Fruit fly (Drosophila melanogaster): ENCODE data around the gene Secp43.

The Secp43 gene

dm6 chr2L:4422154-4422553 is 32.1 kb downstream of the Secp43 start:
- TF ChIP-seq CG8301 (tag; optimal IDR thresholded peaks at IDR 0.05) (no peak), CG32121 (GFP tag; IDR thresholded peaks at IDR 0.05) (no peak), gl (tag; optimal IDR thresholded peaks at IDR 0.05) (no peak), CG17806 (tag; optimal IDR thresholded peaks at IDR 0.05) (no peak), CG4496 (GFP tag; IDR thresholded peaks at IDR 0.05) (no peak), CG10348 (GFP tag; IDR thresholded peaks at IDR 0.05) (no peak), fd96Ca (GFP tag; IDR thresholded peaks at IDR 0.05) (no peak), CG13204 (GFP tag; optimal IDR thresholded peaks at IDR 0.05) (no peak)

dm6 chr2L:4418819-4419218 is 35.4 kb downstream of the Secp43 start:
- TF ChIP-seq CG17806 (tag; optimal IDR thresholded peaks at IDR 0.05) (no peak), CG4496 (GFP tag; IDR thresholded peaks at IDR 0.05) (0 out of 3 replicates have a peak, but pooled peaks have one; percentile 9)

dm6 chr2L:4417982-4418381 is 36.3 kb downstream of the Secp43 start:
- TF ChIP-seq fd96Ca (GFP tag; IDR thresholded peaks at IDR 0.05) (peak; percentile 25; the same call in 1 of the 3 replicates), CG8159 (tag; optimal IDR thresholded peaks at IDR 0.05) (no peak), CG14655 (GFP tag; optimal IDR thresholded peaks at IDR 0.05) (no peak), CG4496 (GFP tag; IDR thresholded peaks at IDR 0.05) (peak; percentile 39; the same call in 1 of the 3 replicates), CG12605 (GFP tag; IDR thresholded peaks at IDR 0.05) (peak; percentile 49), CG17806 (tag; optimal IDR thresholded peaks at IDR 0.05) (no peak), CG34367 (tag; optimal IDR thresholded peaks at IDR 0.05) (no peak)

dm6 chr2L:4416903-4417302 is 37.4 kb downstream of the Secp43 start:
- TF ChIP-seq Pif1B (GFP tag; optimal IDR thresholded peaks at IDR 0.05) (peak; percentile 5), CG8159 (tag; optimal IDR thresholded peaks at IDR 0.05) (peak; percentile 74), rn (GFP tag; IDR thresholded peaks at IDR 0.05) (no peak), Pif1A (GFP tag; optimal IDR thresholded peaks at IDR 0.05) (peak; percentile 0), EcR (GFP tag; optimal IDR thresholded peaks at IDR 0.05) (no peak), Ets98B (GFP tag; IDR thresholded peaks at IDR 0.05) (peak; percentile 27; the same call in 1 of the 2 replicates), CG32121 (GFP tag; IDR thresholded peaks at IDR 0.05) (peak; percentile 56; the same call in 1 of the 2 replicates), D1 (tag; optimal IDR thresholded peaks at IDR 0.05) (no peak), CG13204 (GFP tag; optimal IDR thresholded peaks at IDR 0.05) (no peak), CG8301 (tag; optimal IDR thresholded peaks at IDR 0.05) (peak; percentile 35), CG12605 (GFP tag; IDR thresholded peaks at IDR 0.05) (no peak), Snoo (tag; optimal IDR thresholded peaks at IDR 0.05) (no peak), CG17806 (tag; optimal IDR thresholded peaks at IDR 0.05) (peak; percentile 59), gl (tag; optimal IDR thresholded peaks at IDR 0.05) (no peak), CG15710 (tag; optimal IDR thresholded peaks at IDR 0.05) (peak; percentile 58), CG14655 (GFP tag; optimal IDR thresholded peaks at IDR 0.05) (peak; percentile 48), CG34367 (tag; optimal IDR thresholded peaks at IDR 0.05) (peak; percentile 51), CG4496 (GFP tag; IDR thresholded peaks at IDR 0.05) (peak; percentile 64; the same call in 1 of the 3 replicates), fd96Ca (GFP tag; IDR thresholded peaks at IDR 0.05) (0 out of 3 replicates have a peak, but pooled peaks have one; percentile 32), CG9948 (tag; optimal IDR thresholded peaks at IDR 0.05) (peak; percentile 52), CG10348 (GFP tag; IDR thresholded peaks at IDR 0.05) (no peak)

dm6 chr2L:4416089-4416488 is 38.2 kb downstream of the Secp43 start:
- TF ChIP-seq CG17806 (tag; optimal IDR thresholded peaks at IDR 0.05): no peak
- TF ChIP-seq CG9948 (tag; optimal IDR thresholded peaks at IDR 0.05): no peak
- peak; percentile 50 for TF ChIP-seq Pif1A (GFP tag; optimal IDR thresholded peaks at IDR 0.05)
- TF ChIP-seq rn (GFP tag; IDR thresholded peaks at IDR 0.05): no peak
- peak; percentile 65 for TF ChIP-seq CG8159 (tag; optimal IDR thresholded peaks at IDR 0.05)
- no peak for TF ChIP-seq Ets98B (GFP tag; IDR thresholded peaks at IDR 0.05)
- TF ChIP-seq CG13204 (GFP tag; optimal IDR thresholded peaks at IDR 0.05): no peak
- no peak for TF ChIP-seq gl (tag; optimal IDR thresholded peaks at IDR 0.05)
- peak; percentile 35 for TF ChIP-seq CG32121 (GFP tag; IDR thresholded peaks at IDR 0.05)
- TF ChIP-seq CG4496 (GFP tag; IDR thresholded peaks at IDR 0.05): peak; percentile 43; the same call in 1 of the 3 replicates
- TF ChIP-seq EcR (GFP tag; optimal IDR thresholded peaks at IDR 0.05): no peak
- no peak for TF ChIP-seq Snoo (tag; optimal IDR thresholded peaks at IDR 0.05)
- no peak for TF ChIP-seq Pif1B (GFP tag; optimal IDR thresholded peaks at IDR 0.05)
- no peak for TF ChIP-seq CG10348 (GFP tag; IDR thresholded peaks at IDR 0.05)
- TF ChIP-seq CG34367 (tag; optimal IDR thresholded peaks at IDR 0.05): peak; percentile 23
- TF ChIP-seq fd96Ca (GFP tag; IDR thresholded peaks at IDR 0.05): 0 out of 3 replicates have a peak, but pooled peaks have one; percentile 35
- TF ChIP-seq CG14655 (GFP tag; optimal IDR thresholded peaks at IDR 0.05): peak; percentile 54
- no peak for TF ChIP-seq CG8301 (tag; optimal IDR thresholded peaks at IDR 0.05)
- no peak for TF ChIP-seq D1 (tag; optimal IDR thresholded peaks at IDR 0.05)
- TF ChIP-seq CG12605 (GFP tag; IDR thresholded peaks at IDR 0.05): no peak
- peak; percentile 58 for TF ChIP-seq CG15710 (tag; optimal IDR thresholded peaks at IDR 0.05)

dm6 chr2L:4414059-4414458 is 40.2 kb downstream of the Secp43 start:
- TF ChIP-seq gl (tag; optimal IDR thresholded peaks at IDR 0.05) (no peak), CG32121 (GFP tag; IDR thresholded peaks at IDR 0.05) (no peak), CG8301 (tag; optimal IDR thresholded peaks at IDR 0.05) (no peak), CG12605 (GFP tag; IDR thresholded peaks at IDR 0.05) (no peak), Pif1A (GFP tag; optimal IDR thresholded peaks at IDR 0.05) (no peak), CG13204 (GFP tag; optimal IDR thresholded peaks at IDR 0.05) (no peak), Ets98B (GFP tag; IDR thresholded peaks at IDR 0.05) (no peak), fd96Ca (GFP tag; IDR thresholded peaks at IDR 0.05) (no peak), CG15710 (tag; optimal IDR thresholded peaks at IDR 0.05) (no peak), CG10348 (GFP tag; IDR thresholded peaks at IDR 0.05) (no peak), CG4496 (GFP tag; IDR thresholded peaks at IDR 0.05) (no peak), EcR (GFP tag; optimal IDR thresholded peaks at IDR 0.05) (no peak), CG17806 (tag; optimal IDR thresholded peaks at IDR 0.05) (no peak), CG8159 (tag; optimal IDR thresholded peaks at IDR 0.05) (no peak), rn (GFP tag; IDR thresholded peaks at IDR 0.05) (no peak)
